Worm (Caenorhabditis elegans): Measurements from ENCODE around the gene F37C12.10.

The F37C12.10 gene

ce11 chrIII:7181822-7182221 is 6.4 kb downstream of the F37C12.10 start, which contains the start of gene epg-4:
Gene epg-4 (plus strand): TSS chrIII:7182167.
- peak; percentile 57 for TF ChIP-seq unc-55 (GFP tag; optimal IDR thresholded peaks at IDR 0.05)
- TF ChIP-seq gmeb-1 (tag; optimal IDR thresholded peaks at IDR 0.05) = no peak
- TF ChIP-seq lin-39 (tag; optimal IDR thresholded peaks at IDR 0.05) = no peak
- no peak for TF ChIP-seq ztf-11 (tag; optimal IDR thresholded peaks at IDR 0.05)
- peak; percentile 48 for TF ChIP-seq fos-1 (tag; optimal IDR thresholded peaks at IDR 0.05)
- TF ChIP-seq elt-1 (tag; optimal IDR thresholded peaks at IDR 0.05) = no peak
- no peak for TF ChIP-seq ztf-4 (tag; optimal IDR thresholded peaks at IDR 0.05)
- no peak for TF ChIP-seq nhr-12 (tag; optimal IDR thresholded peaks at IDR 0.05)
- TF ChIP-seq nhr-77 (tag; optimal IDR thresholded peaks at IDR 0.05) = no peak
- no peak for TF ChIP-seq unc-62 (GFP tag; optimal IDR thresholded peaks at IDR 0.05)
- TF ChIP-seq nhr-129 (tag; optimal IDR thresholded peaks at IDR 0.05) = peak; percentile 78
- TF ChIP-seq ceh-16 (tag; optimal IDR thresholded peaks at IDR 0.05) = no peak
- no peak for TF ChIP-seq egl-27 (tag; optimal IDR thresholded peaks at IDR 0.05)
- no peak for TF ChIP-seq nhr-25 (tag; optimal IDR thresholded peaks at IDR 0.05)
- TF ChIP-seq nhr-23 (tag; optimal IDR thresholded peaks at IDR 0.05) = no peak
- peak in 1 of 2 experiments; percentile 57 for TF ChIP-seq lsy-2 (tag; optimal IDR thresholded peaks at IDR 0.05)
- TF ChIP-seq crh-2 (tag; optimal IDR thresholded peaks at IDR 0.05) = peak; percentile 21
- TF ChIP-seq lin-11 (tag; optimal IDR thresholded peaks at IDR 0.05) = no peak
- TF ChIP-seq skn-1 (tag; optimal IDR thresholded peaks at IDR 0.05) = no peak
- peak; percentile 76 for TF ChIP-seq C34F6.9 (tag; optimal IDR thresholded peaks at IDR 0.05)
- no peak for TF ChIP-seq ama-1 (optimal IDR thresholded peaks at IDR 0.05)
- TF ChIP-seq peb-1 (tag; optimal IDR thresholded peaks at IDR 0.05) = no peak

- TF ChIP-seq nhr-77 (tag; optimal IDR thresholded peaks at IDR 0.05) = no peak
- TF ChIP-seq elt-1 (tag; optimal IDR thresholded peaks at IDR 0.05) = no peak
- TF ChIP-seq dmd-4 (tag; optimal IDR thresholded peaks at IDR 0.05) = no peak
- peak; percentile 12 for TF ChIP-seq ztf-4 (tag; optimal IDR thresholded peaks at IDR 0.05)
- TF ChIP-seq sem-4 (tag; optimal IDR thresholded peaks at IDR 0.05) = no peak
Measured at ce11 chrIII:7180613-7181012, 7.6 kb downstream of the F37C12.10 start, which contains the start of gene ndab-2. Gene ndab-2 (plus strand): TSS chrIII:7180752.

ce11 chrIII:7179538-7180301 is 8.5 kb downstream of the F37C12.10 start, which contains the start of the genes rps-14 and rpl-36:
Gene rps-14 (minus strand): TSS chrIII:7179588.
Gene rpl-36 (plus strand): TSS chrIII:7180251.
- TF ChIP-seq alr-1 (tag; optimal IDR thresholded peaks at IDR 0.05) (no peak), R02D3.7 (tag; optimal IDR thresholded peaks at IDR 0.05) (peak; percentile 44), egl-27 (tag; optimal IDR thresholded peaks at IDR 0.05) (peak; percentile 91), ama-1 (optimal IDR thresholded peaks at IDR 0.05) (peak; percentile 87), skn-1 (tag; optimal IDR thresholded peaks at IDR 0.05) (no peak), mab-5 (tag; optimal IDR thresholded peaks at IDR 0.05) (peak; percentile 74), ztf-11 (tag; optimal IDR thresholded peaks at IDR 0.05) (no peak), crh-2 (tag; optimal IDR thresholded peaks at IDR 0.05) (peak; percentile 94), dmd-4 (tag; optimal IDR thresholded peaks at IDR 0.05) (no peak), nhr-6 (tag; optimal IDR thresholded peaks at IDR 0.05) (peak; percentile 91), nhr-25 (tag; optimal IDR thresholded peaks at IDR 0.05) (peak; percentile 93), snpc-4 (tag; optimal IDR thresholded peaks at IDR 0.05) (peak; percentile 74), aly-2 (tag; optimal IDR thresholded peaks at IDR 0.05) (no peak), unc-55 (GFP tag; optimal IDR thresholded peaks at IDR 0.05) (peak; percentile 93), nhr-129 (tag; optimal IDR thresholded peaks at IDR 0.05) (peak; percentile 88), ztf-1 (GFP tag; conservative IDR thresholded peaks at IDR 0.05) (no peak), lin-11 (tag; optimal IDR thresholded peaks at IDR 0.05) (peak; percentile 79), mdl-1 (tag; optimal IDR thresholded peaks at IDR 0.05) (peak in 1 of 2 experiments; percentile 19), fos-1 (tag; optimal IDR thresholded peaks at IDR 0.05) (peak; percentile 71), blmp-1 (tag; optimal IDR thresholded peaks at IDR 0.05; ENCODE audit: insufficient read depth) (peak; percentile 88), peb-1 (tag; optimal IDR thresholded peaks at IDR 0.05) (no peak), lin-13 (GFP tag; optimal IDR thresholded peaks at IDR 0.05) (peak; percentile 91), nhr-23 (tag; optimal IDR thresholded peaks at IDR 0.05) (no peak), unc-39 (tag; optimal IDR thresholded peaks at IDR 0.05) (no peak), zag-1 (tag; optimal IDR thresholded peaks at IDR 0.05) (no peak), ceh-82 (tag; optimal IDR thresholded peaks at IDR 0.05) (peak; percentile 23), lsy-2 (tag; optimal IDR thresholded peaks at IDR 0.05) (peak; percentile 83 to 96), sma-3 (GFP tag; optimal IDR thresholded peaks at IDR 0.05) (peak; percentile 90), nhr-237 (tag; optimal IDR thresholded peaks at IDR 0.05) (no peak), ceh-16 (tag; optimal IDR thresholded peaks at IDR 0.05) (peak; percentile 74), Y55F3AM.14 (GFP tag; optimal IDR thresholded peaks at IDR 0.05) (no peak), lin-39 (tag; optimal IDR thresholded peaks at IDR 0.05) (no peak), F13H6.1 (tag; optimal IDR thresholded peaks at IDR 0.05) (peak; percentile 83), gmeb-1 (tag; optimal IDR thresholded peaks at IDR 0.05) (peak; percentile 88), nhr-77 (tag; optimal IDR thresholded peaks at IDR 0.05) (peak; percentile 23), nhr-10 (tag; optimal IDR thresholded peaks at IDR 0.05) (peak; percentile 47), elt-1 (tag; optimal IDR thresholded peaks at IDR 0.05) (no peak), ztf-4 (tag; optimal IDR thresholded peaks at IDR 0.05) (peak; percentile 80), nhr-21 (tag; optimal IDR thresholded peaks at IDR 0.05) (peak; percentile 91), C34F6.9 (tag; optimal IDR thresholded peaks at IDR 0.05) (peak; percentile 95), nhr-12 (tag; optimal IDR thresholded peaks at IDR 0.05) (no peak), elt-3 (tag; optimal IDR thresholded peaks at IDR 0.05) (no peak)

All from whole organism, L2 larva.